Fruit fly (Drosophila melanogaster): ENCODE data around the gene Ugalt.
A peak's percentile ranks its signal among the peaks of the same experiment; 100 is the strongest.

Ugalt gene

DNA sequence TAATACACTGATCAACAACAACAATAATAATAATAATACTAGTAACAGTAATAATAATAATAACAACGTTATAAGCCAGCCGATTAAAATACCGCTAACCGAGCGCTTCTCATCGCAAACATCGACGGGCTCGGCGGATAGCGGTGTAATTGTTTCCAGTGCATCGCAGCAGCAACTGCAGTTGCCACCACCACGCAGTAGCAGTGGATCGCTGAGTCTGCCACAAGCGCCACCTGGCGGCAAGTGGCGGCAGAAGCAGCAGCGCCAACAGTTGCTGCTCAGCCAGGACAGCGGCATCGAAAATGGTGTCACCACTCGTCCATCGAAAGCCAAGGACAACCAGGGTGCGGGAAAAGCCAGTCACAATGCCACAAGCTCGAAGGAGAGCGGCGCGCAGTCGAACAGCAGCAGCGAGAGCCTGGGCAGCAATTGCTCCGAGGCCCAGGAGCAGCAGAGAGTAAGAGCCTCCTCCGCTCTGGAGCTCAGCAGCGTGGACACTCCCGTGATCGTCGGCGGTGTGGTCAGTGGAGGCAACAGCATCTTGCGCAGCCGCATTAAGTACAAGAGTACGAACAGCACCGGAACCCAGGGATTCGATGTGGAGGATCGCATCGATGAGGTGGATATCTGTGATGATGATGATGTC, 44.1 kb downstream of the Ugalt start (continued):
- TF ChIP-seq CG9609 (GFP tag; optimal IDR thresholded peaks at IDR 0.05) (no peak), CG15073 (GFP tag; optimal IDR thresholded peaks at IDR 0.05) (no peak), CG2116 (GFP tag; optimal IDR thresholded peaks at IDR 0.05) (no peak), Fer3 (tag; optimal IDR thresholded peaks at IDR 0.05) (no peak), eve (GFP tag; optimal IDR thresholded peaks at IDR 0.05) (no peak), CG14014 (GFP tag; IDR thresholded peaks at IDR 0.05) (no peak), kni (GFP tag; optimal IDR thresholded peaks at IDR 0.05) (no peak), vvl (GFP tag; IDR thresholded peaks at IDR 0.05) (no peak), zfh1 (GFP tag; IDR thresholded peaks at IDR 0.05) (0 out of 3 replicates have a peak, but pooled peaks have one; percentile 3), CG10274 (GFP tag; optimal IDR thresholded peaks at IDR 0.05) (no peak), CG3281 (GFP tag; optimal IDR thresholded peaks at IDR 0.05) (no peak), Nf-YC (tag; optimal IDR thresholded peaks at IDR 0.05) (no peak), Dref (GFP tag; IDR thresholded peaks at IDR 0.05) (no peak), seq (GFP tag; IDR thresholded peaks at IDR 0.05) (no peak), CG4730 (GFP tag; IDR thresholded peaks at IDR 0.05) (no peak), CG2712 (tag; optimal IDR thresholded peaks at IDR 0.05) (peak; percentile 3), CG13894 (tag; optimal IDR thresholded peaks at IDR 0.05) (no peak), ap (GFP tag; IDR thresholded peaks at IDR 0.05) (no peak), D (optimal IDR thresholded peaks at IDR 0.05) (no peak), D (GFP tag; optimal IDR thresholded peaks at IDR 0.05) (no peak), Mad (GFP tag; optimal IDR thresholded peaks at IDR 0.05) (no peak), sisA (GFP tag; IDR thresholded peaks at IDR 0.05) (no peak), CG33213 (GFP tag; optimal IDR thresholded peaks at IDR 0.05) (no peak), maf-S (GFP tag; optimal IDR thresholded peaks at IDR 0.05) (no peak), Scr (GFP tag; IDR thresholded peaks at IDR 0.05; ENCODE audit: partially characterized antibody) (no peak), hbn (GFP tag; IDR thresholded peaks at IDR 0.05; ENCODE audit: partially characterized antibody) (no peak), CG6272 (GFP tag; IDR thresholded peaks at IDR 0.05) (no peak), CG7928 (GFP tag; optimal IDR thresholded peaks at IDR 0.05) (no peak), CG14860 (GFP tag; IDR thresholded peaks at IDR 0.05; ENCODE audit: partially characterized antibody) (no peak), yki (optimal IDR thresholded peaks at IDR 0.05) (no peak), otp (GFP tag; IDR thresholded peaks at IDR 0.05) (no peak), CG6791 (GFP tag; IDR thresholded peaks at IDR 0.05; ENCODE audit: partially characterized antibody) (no peak), chif (GFP tag; optimal IDR thresholded peaks at IDR 0.05) (no peak), CG11085 (GFP tag; IDR thresholded peaks at IDR 0.05) (no peak), CG9797 (GFP tag; optimal IDR thresholded peaks at IDR 0.05) (no peak), jigr1 (GFP tag; IDR thresholded peaks at IDR 0.05) (no peak), CG10321 (GFP tag; IDR thresholded peaks at IDR 0.05) (no peak), CG10147 (GFP tag; optimal IDR thresholded peaks at IDR 0.05) (no peak), CG9876 (GFP tag; optimal IDR thresholded peaks at IDR 0.05) (no peak), ems (GFP tag; optimal IDR thresholded peaks at IDR 0.05) (no peak), CG15011 (GFP tag; optimal IDR thresholded peaks at IDR 0.05) (no peak), CG31441 (GFP tag; IDR thresholded peaks at IDR 0.05) (0 out of 2 replicates have a peak, but pooled peaks have one; percentile 26), Ssrp (tag; optimal IDR thresholded peaks at IDR 0.05) (no peak), NfI (GFP tag; optimal IDR thresholded peaks at IDR 0.05) (no peak), tio (GFP tag; optimal IDR thresholded peaks at IDR 0.05) (no peak), gro (GFP tag; optimal IDR thresholded peaks at IDR 0.05) (no peak), gsb-n (tag; optimal IDR thresholded peaks at IDR 0.05) (no peak), CG3847 (GFP tag; IDR thresholded peaks at IDR 0.05) (no peak), CG14965 (GFP tag; optimal IDR thresholded peaks at IDR 0.05; ENCODE audit: borderline replicate concordance) (peak; percentile 93), CG13123 (GFP tag; optimal IDR thresholded peaks at IDR 0.05) (no peak), CTCF (GFP tag; optimal IDR thresholded peaks at IDR 0.05) (peak; percentile 88), Nf-YB (GFP tag; optimal IDR thresholded peaks at IDR 0.05) (no peak)

All from whole organism, embryonic.